Worm (Caenorhabditis elegans) whole organism, midembryonic: ENCODE results near the gene dot-1.4.
"Not testable (repeated sequence)": the region's sequence is repeated elsewhere in the genome, so short reads cannot be mapped to it uniquely, and the experiment has no call there.

Experiments used
- T22C8.4 ChIP-seq: fragments of 200-800 bp; sonication (Bioruptor generic); IDR thresholded peaks from 2 replicates; pipeline ENCODE4 v1.3.6; 2022; ENCODE audit warnings: missing genetic modification characterization, missing compliant biosample characterization
- cog-1 ChIP-seq: sonication (generic microtip); optimal IDR thresholded peaks from 2 replicates; lab custom pipeline; 2016; ENCODE audit warnings: missing genetic modification characterization, missing compliant biosample characterization
- flt-1 ChIP-seq: fragments of 200-800 bp; sonication (Bioruptor generic); IDR thresholded peaks from 2 replicates; pipeline ENCODE4 v1.3.6; 2022; ENCODE audit warnings: missing genetic modification characterization, missing compliant biosample characterization
- klf-2 ChIP-seq: fragments of 200-800 bp; sonication (Bioruptor generic); conservative IDR thresholded peaks from 2 replicates; pipeline ENCODE4 v1.3.6; 2022; ENCODE audit warnings: missing genetic modification reagents, missing genetic modification characterization, missing compliant biosample characterization
- med-1 ChIP-seq: sonication (generic microtip); optimal IDR thresholded peaks from 2 replicates; lab custom pipeline; 2017; ENCODE audit warnings: missing genetic modification characterization, mild to moderate bottlenecking, missing compliant biosample characterization, antibody characterized with exemption, missing genetic modification reagents; ENCODE audit not compliant: insufficient read depth
- ref-1 ChIP-seq: fragments of 200-800 bp; sonication (Bioruptor generic); conservative IDR thresholded peaks from 2 replicates; pipeline ENCODE4 v1.3.6; 2022; ENCODE audit warnings: missing genetic modification reagents, missing genetic modification characterization, missing compliant biosample characterization
- tab-1 ChIP-seq: fragments of 200-800 bp; sonication (Bioruptor generic); IDR thresholded peaks from 2 replicates; pipeline ENCODE4 v1.3.6; 2022; ENCODE audit warnings: missing genetic modification characterization, missing compliant biosample characterization
- ztf-23 ChIP-seq: fragments of 200-800 bp; sonication (Bioruptor generic); IDR thresholded peaks from 2 replicates; pipeline ENCODE4 v1.3.6; 2022; ENCODE audit warnings: missing genetic modification reagents, missing genetic modification characterization, missing compliant biosample characterization
- ztf-29 ChIP-seq: fragments of 200-800 bp; sonication (Bioruptor generic); IDR thresholded peaks from 2 replicates; pipeline ENCODE4 v1.3.6; 2022; ENCODE audit warnings: missing genetic modification reagents, missing genetic modification characterization, missing compliant biosample characterization

Gene dot-1.4

ce11 chrX:11962050-11962788, 30.8 kb upstream of the dot-1.4 start:
- no peak for TF ChIP-seq ztf-29
- no peak for TF ChIP-seq med-1
- TF ChIP-seq T22C8.4 (GFP tag; lab: Robert Waterston, UW), result no peak
- no peak for TF ChIP-seq ztf-23
- no peak for TF ChIP-seq klf-2 (GFP tag; lab: Robert Waterston, UW)
- TF ChIP-seq tab-1, result no peak
- TF ChIP-seq flt-1 (GFP tag; lab: Robert Waterston, UW), result no peak
- TF ChIP-seq ref-1 (GFP tag; lab: Robert Waterston, UW), result no peak
- TF ChIP-seq cog-1 (tag; lab: Kevin White, UChicago), result no peak

- TF ChIP-seq flt-1 (GFP tag; lab: Robert Waterston, UW); ref-1 (GFP tag; lab: Robert Waterston, UW); ztf-23: not testable (repeated sequence)
Measured at ce11 chrX:11961103-11961502, 29.6 kb upstream of the dot-1.4 start, which contains the start of gene C49F5.13. Gene C49F5.13, plus strand, starts transcription at chrX:11961403.

DNA sequence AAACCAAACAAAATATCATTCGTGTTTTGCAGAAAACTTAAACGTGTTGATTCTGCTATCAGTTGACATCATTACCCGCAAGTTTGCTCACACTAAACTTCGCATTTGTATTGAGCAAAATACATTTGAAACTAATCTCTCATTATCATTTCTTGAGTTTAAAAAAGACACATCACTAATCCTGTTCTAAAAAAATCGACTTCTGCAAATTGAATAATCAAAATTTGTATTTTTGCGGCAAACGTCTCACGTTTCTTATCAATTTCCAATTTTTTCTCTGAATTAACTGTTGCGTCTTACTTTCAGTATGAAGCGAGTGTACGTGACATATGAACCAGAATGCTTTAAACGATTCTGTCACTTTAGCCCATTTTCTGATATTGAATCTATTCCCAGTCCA, 28.4 kb upstream of the dot-1.4 start, which contains the start of gene C49F5.8:
C49F5.8 (plus strand) TSS at position 301 of the 400 bp plus-strand sequence.
- no peak for TF ChIP-seq tab-1
- TF ChIP-seq ref-1 (GFP tag; lab: Robert Waterston, UW), result no peak
- no peak for TF ChIP-seq cog-1 (tag; lab: Kevin White, UChicago)
- no peak for TF ChIP-seq ztf-29
- TF ChIP-seq klf-2 (GFP tag; lab: Robert Waterston, UW), result no peak
- no peak for TF ChIP-seq T22C8.4 (GFP tag; lab: Robert Waterston, UW)
- no peak for TF ChIP-seq flt-1 (GFP tag; lab: Robert Waterston, UW)
- TF ChIP-seq med-1, result no peak
- no peak for TF ChIP-seq ztf-23

DNA sequence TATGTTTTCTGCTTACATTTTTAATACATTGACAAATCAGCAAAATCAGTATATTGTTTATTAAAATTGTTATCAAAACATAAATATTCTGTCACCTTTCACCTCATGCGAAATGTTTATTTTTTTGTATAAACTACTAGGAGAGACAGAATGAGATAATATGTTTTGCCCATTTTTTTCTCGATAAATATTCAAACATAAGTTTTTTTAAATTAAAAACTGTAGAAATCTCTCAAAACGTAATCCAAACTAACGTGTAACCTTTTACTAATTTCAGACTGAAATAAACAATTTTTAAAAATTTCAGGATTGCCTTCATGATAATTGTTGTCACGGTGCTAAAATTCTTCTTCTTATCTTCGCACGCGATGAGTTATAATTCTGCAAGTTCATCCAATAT, 25.8 kb upstream of the dot-1.4 start, which contains the start of gene T08D10.5:
T08D10.5 (plus strand) TSS at position 301 of the 400 bp plus-strand sequence.
- TF ChIP-seq tab-1 (no peak), klf-2 (GFP tag; lab: Robert Waterston, UW) (no peak), T22C8.4 (GFP tag; lab: Robert Waterston, UW) (no peak), med-1 (no peak), ztf-23 (no peak), ztf-29 (no peak), flt-1 (GFP tag; lab: Robert Waterston, UW) (no peak), ref-1 (GFP tag; lab: Robert Waterston, UW) (no peak), cog-1 (tag; lab: Kevin White, UChicago) (no peak)

ce11 chrX:11955125-11955524, 23.7 kb upstream of the dot-1.4 start, which contains the start of gene T08D10.3:
Gene T08D10.3, plus strand, starts transcription at chrX:11955425.
- TF ChIP-seq cog-1 (tag; lab: Kevin White, UChicago), result no peak
- no peak for TF ChIP-seq ref-1 (GFP tag; lab: Robert Waterston, UW)
- no peak for TF ChIP-seq T22C8.4 (GFP tag; lab: Robert Waterston, UW)
- no peak for TF ChIP-seq flt-1 (GFP tag; lab: Robert Waterston, UW)
- no peak for TF ChIP-seq ztf-23
- TF ChIP-seq med-1, result no peak
- TF ChIP-seq klf-2 (GFP tag; lab: Robert Waterston, UW), result no peak
- TF ChIP-seq ztf-29, result no peak
- no peak for TF ChIP-seq tab-1

DNA sequence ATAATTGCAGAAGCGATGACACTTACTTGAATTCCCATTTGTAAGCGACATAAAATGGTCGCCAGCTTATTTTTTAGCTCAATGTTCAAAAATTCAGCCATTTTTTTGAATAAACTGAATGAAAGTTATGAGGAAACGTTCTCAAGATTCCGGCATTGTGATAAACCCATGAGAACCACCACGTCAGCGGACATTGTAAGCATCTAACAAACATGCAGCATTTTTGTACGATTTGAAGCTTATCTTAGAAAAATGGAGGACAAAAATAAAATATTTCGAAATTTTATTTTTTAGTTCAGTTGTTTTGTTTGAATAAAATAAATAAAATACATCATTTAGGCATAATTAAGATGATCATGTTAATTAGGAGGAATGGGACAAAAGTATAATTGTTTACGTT, 21.8 kb upstream of the dot-1.4 start, which contains the start of gene T08D10.4:
T08D10.4 (minus strand) TSS at position 101 of the 400 bp plus-strand sequence.
- TF ChIP-seq ztf-29, result no peak
- no peak for TF ChIP-seq cog-1 (tag; lab: Kevin White, UChicago)
- TF ChIP-seq klf-2 (GFP tag; lab: Robert Waterston, UW), result no peak
- TF ChIP-seq ztf-23, result no peak
- no peak for TF ChIP-seq ref-1 (GFP tag; lab: Robert Waterston, UW)
- no peak for TF ChIP-seq tab-1
- TF ChIP-seq T22C8.4 (GFP tag; lab: Robert Waterston, UW), result no peak
- TF ChIP-seq med-1, result no peak
- no peak for TF ChIP-seq flt-1 (GFP tag; lab: Robert Waterston, UW)

ce11 chrX:11952129-11952528, 20.7 kb upstream of the dot-1.4 start:
- TF ChIP-seq ref-1 (GFP tag; lab: Robert Waterston, UW) (no peak), ztf-29 (no peak)

DNA sequence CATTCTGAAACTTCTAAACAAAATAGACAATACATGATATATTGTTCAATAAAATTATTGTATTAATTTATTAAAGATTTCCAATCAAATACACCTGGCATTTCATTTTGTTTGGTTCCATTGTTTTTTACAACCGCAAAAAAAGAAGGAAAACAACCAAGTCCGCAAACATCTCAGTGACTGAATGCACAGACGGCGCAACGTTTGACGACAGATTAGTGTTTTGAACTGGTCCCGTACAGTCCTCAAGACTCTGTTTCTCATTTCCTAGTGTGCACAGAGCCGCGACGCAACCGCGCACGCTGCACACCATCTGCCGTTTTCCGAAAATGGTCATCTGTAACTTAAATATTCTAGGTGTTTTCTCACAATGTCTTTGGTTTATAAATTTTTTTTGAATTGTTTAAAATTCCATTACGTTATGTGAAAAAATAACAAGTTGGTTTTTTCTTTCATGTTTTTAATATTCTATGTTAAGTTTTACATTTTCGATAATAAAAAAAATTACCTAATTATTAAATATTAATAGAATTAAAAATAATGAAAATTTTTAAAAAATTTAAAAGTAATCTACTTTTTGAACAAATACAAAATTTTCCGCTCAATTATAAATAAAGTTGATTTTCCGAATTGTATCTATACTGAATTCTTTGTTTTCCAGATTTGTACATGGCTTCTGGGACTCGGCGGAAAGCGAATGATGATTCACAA, 16.9 kb upstream of the dot-1.4 start, which contains the start of gene lsd-1:
lsd-1 (plus strand) TSS at position 661 of the 711 bp plus-strand sequence.
- TF ChIP-seq flt-1 (GFP tag; lab: Robert Waterston, UW), result no peak

DNA sequence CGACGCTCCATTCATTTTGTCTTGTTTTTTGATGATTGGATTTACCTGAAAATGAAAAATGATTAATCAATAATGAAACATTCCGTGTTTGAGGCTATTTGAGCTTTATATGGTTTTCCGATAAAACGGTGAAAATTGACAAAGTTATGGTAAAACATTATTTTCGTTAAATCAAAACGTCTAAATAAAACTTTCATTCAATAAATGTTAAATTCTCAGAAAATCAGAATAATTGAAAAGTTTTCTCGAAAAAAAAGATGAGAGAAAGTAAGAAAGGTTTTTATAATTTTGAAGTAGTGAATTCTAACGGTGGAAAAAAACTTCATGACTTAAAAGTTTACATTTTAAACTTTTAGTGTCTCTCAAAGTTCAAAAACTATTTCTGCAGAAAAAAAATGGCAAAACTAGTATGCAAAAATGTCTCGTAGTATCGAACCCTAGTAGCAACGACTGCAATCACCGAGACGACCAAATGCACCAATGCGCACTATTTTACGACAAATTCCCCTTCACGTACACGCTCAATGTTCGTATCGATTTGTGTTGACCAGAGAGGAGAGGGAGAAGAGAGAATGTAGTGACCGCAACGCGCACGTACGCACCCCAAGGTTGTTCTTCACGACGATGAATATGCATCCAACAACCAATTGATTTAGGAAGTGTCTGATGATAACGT, 15.5 kb upstream of the dot-1.4 start, which contains the start of gene nfya-1:
nfya-1 (minus strand) TSS at position 51 of the 676 bp plus-strand sequence.
- TF ChIP-seq ztf-29, result no peak
- peak; percentile 32 for TF ChIP-seq cog-1 (tag; lab: Kevin White, UChicago)
- TF ChIP-seq ztf-23, result no peak
- TF ChIP-seq med-1, result no peak
- no peak for TF ChIP-seq tab-1
- TF ChIP-seq T22C8.4 (GFP tag; lab: Robert Waterston, UW), result peak; percentile 78

ce11 chrX:11941951-11942350, 10.5 kb upstream of the dot-1.4 start, which contains the start of gene F55G7.3:
Gene F55G7.3, minus strand, starts transcription at chrX:11942051.
- no peak for TF ChIP-seq ztf-23
- TF ChIP-seq klf-2 (GFP tag; lab: Robert Waterston, UW), result no peak
- no peak for TF ChIP-seq ref-1 (GFP tag; lab: Robert Waterston, UW)
- TF ChIP-seq flt-1 (GFP tag; lab: Robert Waterston, UW), result no peak
- no peak for TF ChIP-seq med-1
- no peak for TF ChIP-seq cog-1 (tag; lab: Kevin White, UChicago)
- no peak for TF ChIP-seq T22C8.4 (GFP tag; lab: Robert Waterston, UW)
- TF ChIP-seq ztf-29, result no peak
- no peak for TF ChIP-seq tab-1
